Fruit fly (Drosophila melanogaster): ENCODE results near the gene mge.

mge gene

DNA sequence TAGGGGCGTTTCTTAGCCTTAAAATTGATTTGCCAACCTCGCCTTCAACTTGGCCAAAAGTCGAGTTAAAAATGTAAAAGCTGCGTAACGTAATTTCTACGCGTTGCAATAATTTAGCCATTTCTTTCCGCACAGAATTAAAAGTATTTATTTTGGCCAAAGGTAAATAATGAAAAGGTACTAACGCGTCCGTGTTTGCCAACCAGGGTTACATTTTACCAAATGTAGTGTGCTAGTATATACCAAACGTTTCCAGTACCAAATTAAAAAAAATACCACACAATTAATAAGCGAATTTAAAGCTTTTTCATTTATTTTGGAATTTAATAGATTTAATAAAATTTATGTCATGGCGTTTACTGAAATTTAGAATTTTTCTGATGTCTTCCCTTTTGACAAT is 10.8 kb downstream of the mge start, which contains the start of gene Ccz1 (continued):
- TF ChIP-seq psq (GFP tag; optimal IDR thresholded peaks at IDR 0.05) (peak; percentile 61), CG16863 (GFP tag; optimal IDR thresholded peaks at IDR 0.05) (peak; percentile 53), sc (optimal IDR thresholded peaks at IDR 0.05) (no peak), sc (GFP tag; optimal IDR thresholded peaks at IDR 0.05) (peak; percentile 59), lab (GFP tag; optimal IDR thresholded peaks at IDR 0.05) (peak; percentile 80), Stat92E (GFP tag; optimal IDR thresholded peaks at IDR 0.05) (no peak), CG8089 (GFP tag; optimal IDR thresholded peaks at IDR 0.05) (peak; percentile 76), nerfin-1 (tag; optimal IDR thresholded peaks at IDR 0.05) (peak; percentile 47), Abd-B (GFP tag; optimal IDR thresholded peaks at IDR 0.05) (peak; percentile 9), CG3847 (GFP tag; IDR thresholded peaks at IDR 0.05) (no peak), CG12155 (GFP tag; optimal IDR thresholded peaks at IDR 0.05) (peak; percentile 48), BtbVII (GFP tag; optimal IDR thresholded peaks at IDR 0.05) (no peak), CG9609 (GFP tag; optimal IDR thresholded peaks at IDR 0.05) (peak; percentile 61), shn (GFP tag; optimal IDR thresholded peaks at IDR 0.05) (peak; percentile 66), Ets97D (GFP tag; optimal IDR thresholded peaks at IDR 0.05) (peak; percentile 64), CG18599 (GFP tag; optimal IDR thresholded peaks at IDR 0.05) (peak; percentile 24), CG6813 (GFP tag; optimal IDR thresholded peaks at IDR 0.05) (peak; percentile 37), sna (GFP tag; IDR thresholded peaks at IDR 0.05; ENCODE audit: partially characterized antibody) (no peak), CG7745 (tag; optimal IDR thresholded peaks at IDR 0.05) (no peak), HmgZ (tag; optimal IDR thresholded peaks at IDR 0.05) (peak; percentile 79), CG10959 (GFP tag; IDR thresholded peaks at IDR 0.05) (no peak), CG2712 (tag; optimal IDR thresholded peaks at IDR 0.05) (peak; percentile 23), CG3838 (GFP tag; optimal IDR thresholded peaks at IDR 0.05) (peak; percentile 54), dmrt99B (tag; optimal IDR thresholded peaks at IDR 0.05) (peak; percentile 45), zen (tag; optimal IDR thresholded peaks at IDR 0.05) (peak; percentile 29), ro (GFP tag; IDR thresholded peaks at IDR 0.05) (no peak), grau (tag; optimal IDR thresholded peaks at IDR 0.05) (peak; percentile 47), CG8478 (optimal IDR thresholded peaks at IDR 0.05) (no peak), ATbp (GFP tag; optimal IDR thresholded peaks at IDR 0.05) (peak; percentile 80), ken (GFP tag; IDR thresholded peaks at IDR 0.05) (no peak), dmrt11E (tag; optimal IDR thresholded peaks at IDR 0.05) (peak; percentile 45), Bgb (GFP tag; IDR thresholded peaks at IDR 0.05; ENCODE audit: partially characterized antibody) (no peak), chif (GFP tag; optimal IDR thresholded peaks at IDR 0.05) (peak; percentile 71 to 73), CG11093 (GFP tag; IDR thresholded peaks at IDR 0.05) (peak; percentile 33; the same call in 1 of the 3 replicates), Hsf (GFP tag; optimal IDR thresholded peaks at IDR 0.05) (peak; percentile 63), Tbp (GFP tag; optimal IDR thresholded peaks at IDR 0.05) (no peak), MBD-R2 (GFP tag; IDR thresholded peaks at IDR 0.05) (no peak), sisA (GFP tag; IDR thresholded peaks at IDR 0.05) (no peak), CG8765 (GFP tag; IDR thresholded peaks at IDR 0.05) (no peak), aop (GFP tag; IDR thresholded peaks at IDR 0.05) (no peak), CG2129 (GFP tag; IDR thresholded peaks at IDR 0.05; ENCODE audit: partially characterized antibody) (no peak), Sox100B (GFP tag; optimal IDR thresholded peaks at IDR 0.05) (peak; percentile 61), Atf-2 (GFP tag; optimal IDR thresholded peaks at IDR 0.05) (peak; percentile 81), CG13624 (GFP tag; optimal IDR thresholded peaks at IDR 0.05) (peak; percentile 64), kah (GFP tag; optimal IDR thresholded peaks at IDR 0.05) (no peak), CG11504 (tag; optimal IDR thresholded peaks at IDR 0.05) (peak; percentile 54), CG4404 (GFP tag; IDR thresholded peaks at IDR 0.05) (no peak), sim (GFP tag; IDR thresholded peaks at IDR 0.05) (no peak), HLH54F (GFP tag; optimal IDR thresholded peaks at IDR 0.05) (peak; percentile 66), Lhr (GFP tag; optimal IDR thresholded peaks at IDR 0.05) (peak; percentile 67), pan (optimal IDR thresholded peaks at IDR 0.05) (no peak), pan (GFP tag; optimal IDR thresholded peaks at IDR 0.05 in 1 of 2, IDR thresholded peaks at IDR 0.05 in 1 of 2) (no peak)

All from whole organism, embryonic.